Comparison of ENCODE assay signal across 1 fruit fly cellular context in genomic region chr2L:11052493-11052788, dm6.
A peak's percentile ranks its signal among the peaks of the same experiment; 100 is the strongest.
TF ChIP-seq lines count a peak whose summit lies in the region.

No protein-coding gene starts in this region.

TF ChIP-seq in whole organism, prepupa, 60 proteins besides CTCF, POLR2A, EP300 and RAD21 (continued from another document):
- TF ChIP-seq pdm3 (GFP tag; optimal IDR thresholded peaks at IDR 0.05; lab: Kevin White, UChicago) (no peak), CG6163 (GFP tag; IDR thresholded peaks at IDR 0.05; lab: Robert Waterston, UW) (peak; percentile 68), CG10669 (GFP tag; optimal IDR thresholded peaks at IDR 0.05; lab: Kevin White, UChicago) (peak; percentile 70), topi (GFP tag; optimal IDR thresholded peaks at IDR 0.05; lab: Kevin White, UChicago) (peak; percentile 26), dac (GFP tag; optimal IDR thresholded peaks at IDR 0.05; lab: Kevin White, UChicago) (no peak), CG3032 (tag; optimal IDR thresholded peaks at IDR 0.05; lab: Kevin White, UChicago) (peak; percentile 85), CG8632 (GFP tag; optimal IDR thresholded peaks at IDR 0.05; lab: Kevin White, UChicago) (peak; percentile 80), Lpt (GFP tag; optimal IDR thresholded peaks at IDR 0.05; lab: Kevin White, UChicago) (no peak), CG11902 (GFP tag; optimal IDR thresholded peaks at IDR 0.05; lab: Kevin White, UChicago) (peak; percentile 46), Sox14 (GFP tag; optimal IDR thresholded peaks at IDR 0.05; lab: Kevin White, UChicago) (no peak), ss (GFP tag; optimal IDR thresholded peaks at IDR 0.05; lab: Kevin White, UChicago) (peak; percentile 1 to 75), CG8119 (GFP tag; IDR thresholded peaks at IDR 0.05; lab: Robert Waterston, UW) (peak; percentile 49; the same call in 1 of the 3 replicates), lz (GFP tag; optimal IDR thresholded peaks at IDR 0.05; lab: Kevin White, UChicago) (peak; percentile 15), net (GFP tag; optimal IDR thresholded peaks at IDR 0.05; lab: Kevin White, UChicago) (no peak), dsx (GFP tag; optimal IDR thresholded peaks at IDR 0.05; lab: Kevin White, UChicago; ENCODE audit: poor library complexity, severe bottlenecking) (peak; percentile 80)
